Fruit fly (Drosophila melanogaster) whole organism, embryonic: ENCODE data around the gene CG6296.

Experiments used
- Aef1 ChIP-seq: fragments of 200-800 bp; sonication (Bioruptor generic); IDR thresholded peaks from 3 replicates; pipeline ENCODE4 v1.3.6; 2022; ENCODE audit warnings: missing biosample characterization, missing genetic modification characterization
- Antp ChIP-seq: fragments of 200-800 bp; sonication (Bioruptor generic); optimal IDR thresholded peaks from 3 replicates; lab custom pipeline; 2016; ENCODE audit warnings: missing biosample characterization, missing genetic modification characterization
- Blimp-1 ChIP-seq: fragments of 200-800 bp; sonication (Bioruptor generic); optimal IDR thresholded peaks from 3 replicates; lab custom pipeline; 2018; ENCODE audit warnings: missing biosample characterization, missing genetic modification characterization, mild to moderate bottlenecking, moderate library complexity, missing genetic modification reagents
- C15 ChIP-seq: fragments of 200-800 bp; sonication (Bioruptor generic); IDR thresholded peaks from 3 replicates; pipeline ENCODE4 v1.3.6; 2022; ENCODE audit warnings: missing biosample characterization, missing genetic modification characterization
- CG10462 ChIP-seq: fragments of 200-800 bp; sonication (Bioruptor generic); optimal IDR thresholded peaks from 2 replicates; lab custom pipeline; 2016; ENCODE audit warnings: missing biosample characterization, missing genetic modification characterization
- CG11093 ChIP-seq: fragments of 200-800 bp; sonication (Bioruptor generic); IDR thresholded peaks from 3 replicates; pipeline ENCODE4 v1.3.6; 2022; ENCODE audit warnings: missing biosample characterization, missing genetic modification characterization
- CG11504 ChIP-seq: fragments of 200-800 bp; sonication (Bioruptor generic); optimal IDR thresholded peaks from 3 replicates; lab custom pipeline; 2019; ENCODE audit warnings: missing biosample characterization, mild to moderate bottlenecking, missing genetic modification characterization, moderate library complexity
- CG16813 ChIP-seq: fragments of 200-800 bp; sonication (Bioruptor generic); IDR thresholded peaks from 3 replicates; pipeline ENCODE4 v1.3.6; 2022; ENCODE audit warnings: missing biosample characterization, missing genetic modification characterization; ENCODE audit not compliant: partially characterized antibody
- CG17359 ChIP-seq: fragments of 200-800 bp; sonication (Bioruptor generic); optimal IDR thresholded peaks from 3 replicates; lab custom pipeline; 2018; ENCODE audit warnings: missing biosample characterization, mild to moderate bottlenecking, missing genetic modification characterization, moderate library complexity
- CG17361 ChIP-seq: fragments of 200-800 bp; sonication (Bioruptor generic); IDR thresholded peaks from 3 replicates; pipeline ENCODE4 v1.3.6; 2022; ENCODE audit warnings: missing biosample characterization, missing genetic modification characterization
- CG2116 ChIP-seq: fragments of 200-800 bp; sonication (Bioruptor generic); optimal IDR thresholded peaks from 3 replicates; lab custom pipeline; 2018; ENCODE audit warnings: missing biosample characterization, mild to moderate bottlenecking, missing genetic modification characterization
- CG34224 ChIP-seq: fragments of 200-800 bp; sonication (Bioruptor generic); IDR thresholded peaks from 3 replicates; pipeline ENCODE4 v1.3.6; 2022; ENCODE audit warnings: missing biosample characterization, missing genetic modification characterization; ENCODE audit not compliant: partially characterized antibody
- CG4617 ChIP-seq: fragments of 200-800 bp; sonication (Bioruptor generic); optimal IDR thresholded peaks from 3 replicates; lab custom pipeline; 2016; ENCODE audit warnings: missing biosample characterization, missing genetic modification characterization, borderline replicate concordance
- CG4854 ChIP-seq: fragments of 200-800 bp; sonication (Bioruptor generic); optimal IDR thresholded peaks from 2 replicates; lab custom pipeline; 2016; ENCODE audit warnings: missing biosample characterization, missing genetic modification characterization, inconsistent platforms
- CG5953 ChIP-seq: fragments of 200-800 bp; sonication (Bioruptor generic); IDR thresholded peaks from 2 replicates; pipeline ENCODE4 v1.3.6; 2022; ENCODE audit warnings: missing biosample characterization, missing genetic modification characterization
- CG6272 ChIP-seq: fragments of 200-800 bp; sonication (Bioruptor generic); IDR thresholded peaks from 2 replicates; pipeline ENCODE4 v1.3.6; 2022; ENCODE audit warnings: missing biosample characterization, missing genetic modification characterization
- CG8478 ChIP-seq: fragments of >200 bp; optimal IDR thresholded peaks from 2 replicates; lab custom pipeline; 2018
- CG9727 ChIP-seq: fragments of 200-800 bp; sonication (Bioruptor generic); optimal IDR thresholded peaks from 3 replicates; lab custom pipeline; 2017; ENCODE audit warnings: missing biosample characterization, mild to moderate bottlenecking, missing genetic modification characterization
- CTCF ChIP-seq: fragments of 200-800 bp; sonication (Bioruptor generic); optimal IDR thresholded peaks from 2 replicates; lab custom pipeline; 2017; ENCODE audit warnings: missing biosample characterization, mild to moderate bottlenecking, missing genetic modification characterization, moderate library complexity
- Dbx ChIP-seq: fragments of 200-800 bp; sonication (Bioruptor generic); IDR thresholded peaks from 3 replicates; pipeline ENCODE4 v1.3.6; 2022; ENCODE audit warnings: missing biosample characterization, missing genetic modification characterization
- Dll ChIP-seq: fragments of 200-800 bp; sonication (Bioruptor generic); IDR thresholded peaks from 4 replicates; pipeline ENCODE4 v1.3.6; 2022; ENCODE audit warnings: missing biosample characterization, missing genetic modification characterization; ENCODE audit not compliant: partially characterized antibody
- Doc2 ChIP-seq: fragments of 200-800 bp; sonication (Bioruptor generic); IDR thresholded peaks from 2 replicates; pipeline ENCODE4 v1.3.6; 2022; ENCODE audit warnings: missing biosample characterization, missing genetic modification characterization
- Doc3 ChIP-seq: fragments of 200-800 bp; sonication (Bioruptor generic); IDR thresholded peaks from 3 replicates; pipeline ENCODE4 v1.3.6; 2022; ENCODE audit warnings: missing biosample characterization, missing genetic modification characterization; ENCODE audit not compliant: partially characterized antibody
- HLHmδ ChIP-seq: fragments of 200-800 bp; sonication (Bioruptor generic); optimal IDR thresholded peaks from 2 replicates; lab custom pipeline; 2018; ENCODE audit warnings: missing biosample characterization, mild to moderate bottlenecking, missing genetic modification characterization, moderate library complexity
- Hr78 ChIP-seq, 2 experiments: fragments of 200-800 bp in 1 of 2; fragments of >200 bp in 1 of 2; sonication (Bioruptor generic) in 1 of 2; optimal IDR thresholded peaks; 2 replicates each; lab custom pipeline; 2017 to 2019; ENCODE audit warnings: missing biosample characterization in 2 of 2, missing genetic modification characterization in 2 of 2, mild to moderate bottlenecking in 1 of 2, moderate library complexity in 1 of 2
- MBD-R2 ChIP-seq: fragments of 200-800 bp; sonication (Bioruptor generic); IDR thresholded peaks from 2 replicates; pipeline ENCODE4 v1.3.6; 2022; ENCODE audit warnings: missing biosample characterization, missing genetic modification characterization
- MTF-1 ChIP-seq: fragments of 200-800 bp; sonication (Bioruptor generic); optimal IDR thresholded peaks from 2 replicates; lab custom pipeline; 2018; ENCODE audit warnings: missing biosample characterization, mild to moderate bottlenecking, missing genetic modification characterization, borderline replicate concordance
- Med ChIP-seq: fragments of 200-800 bp; sonication (Bioruptor generic); peaks from one replicate; lab custom pipeline; 2016; ENCODE audit warnings: missing biosample characterization, missing genetic modification characterization, mild to moderate bottlenecking, inconsistent platforms, moderate library complexity
- PHDP ChIP-seq: fragments of 200-800 bp; sonication (Bioruptor generic); optimal IDR thresholded peaks from 3 replicates; lab custom pipeline; 2018; ENCODE audit warnings: missing biosample characterization, mild to moderate bottlenecking, missing genetic modification characterization, moderate library complexity
- Rx ChIP-seq: fragments of 200-800 bp; sonication (Bioruptor generic); IDR thresholded peaks from 2 replicates; pipeline ENCODE4 v1.3.6; 2022; ENCODE audit warnings: missing biosample characterization, missing genetic modification characterization
- Side ChIP-seq: fragments of 200-800 bp; sonication (Bioruptor generic); optimal IDR thresholded peaks from 2 replicates; lab custom pipeline; 2016; ENCODE audit warnings: missing biosample characterization, missing genetic modification characterization
- Tbp ChIP-seq: fragments of >200 bp; optimal IDR thresholded peaks from 2 replicates; lab custom pipeline; 2018; ENCODE audit warnings: missing biosample characterization, missing genetic modification characterization
- ab ChIP-seq: fragments of 200-800 bp; sonication (Bioruptor generic); optimal IDR thresholded peaks from 2 replicates; lab custom pipeline; 2016; ENCODE audit warnings: missing biosample characterization, missing genetic modification characterization
- ato ChIP-seq: fragments of 200-800 bp; sonication (Bioruptor generic); IDR thresholded peaks from 2 replicates; pipeline ENCODE4 v1.3.6; 2022; ENCODE audit warnings: missing biosample characterization, missing genetic modification characterization; ENCODE audit not compliant: partially characterized antibody
- bcd ChIP-seq: fragments of 200-800 bp; sonication (Bioruptor generic); optimal IDR thresholded peaks from 2 replicates; lab custom pipeline; 2017; ENCODE audit warnings: missing biosample characterization, mild to moderate bottlenecking, missing genetic modification characterization
- cas ChIP-seq: fragments of 200-800 bp; sonication (Bioruptor generic); IDR thresholded peaks from 2 replicates; pipeline ENCODE4 v1.3.6; 2022; ENCODE audit warnings: missing biosample characterization, missing genetic modification characterization
- cg ChIP-seq: fragments of 200-800 bp; sonication (Bioruptor generic); optimal IDR thresholded peaks from 3 replicates; lab custom pipeline; 2019; ENCODE audit warnings: missing biosample characterization, mild to moderate bottlenecking, missing genetic modification characterization, moderate library complexity
- cwo ChIP-seq: fragments of 200-800 bp; sonication (Bioruptor generic); optimal IDR thresholded peaks from 3 replicates; lab custom pipeline; 2017; ENCODE audit warnings: missing biosample characterization, missing genetic modification characterization, mild to moderate bottlenecking, moderate library complexity, missing genetic modification reagents
- dati ChIP-seq: fragments of 200-800 bp; sonication (Bioruptor generic); IDR thresholded peaks from 2 replicates; pipeline ENCODE4 v1.3.6; 2022; ENCODE audit warnings: missing biosample characterization, missing genetic modification characterization
- gcm2 ChIP-seq: fragments of 200-800 bp; sonication (Bioruptor generic); optimal IDR thresholded peaks from 2 replicates; lab custom pipeline; 2016; ENCODE audit warnings: missing biosample characterization, missing genetic modification characterization
- jumu ChIP-seq: fragments of 200-800 bp; sonication (Bioruptor generic); optimal IDR thresholded peaks from 3 replicates; lab custom pipeline; 2016; ENCODE audit warnings: missing biosample characterization, missing genetic modification characterization
- oc ChIP-seq: fragments of 200-800 bp; sonication (Bioruptor generic); optimal IDR thresholded peaks from 2 replicates; lab custom pipeline; 2018; ENCODE audit warnings: missing biosample characterization, mild to moderate bottlenecking, missing genetic modification characterization, moderate library complexity
- pb ChIP-seq: fragments of 200-800 bp; sonication (Bioruptor generic); optimal IDR thresholded peaks from 3 replicates; lab custom pipeline; 2016; ENCODE audit warnings: missing biosample characterization, missing genetic modification characterization
- ro ChIP-seq: fragments of 200-800 bp; sonication (Bioruptor generic); IDR thresholded peaks from 2 replicates; pipeline ENCODE4 v1.3.6; 2022; ENCODE audit warnings: missing biosample characterization, missing genetic modification characterization
- shn ChIP-seq: fragments of 200-800 bp; sonication (Bioruptor generic); optimal IDR thresholded peaks from 3 replicates; lab custom pipeline; 2016; ENCODE audit warnings: missing biosample characterization, missing genetic modification characterization
- sqz ChIP-seq: fragments of 200-800 bp; sonication (Bioruptor generic); optimal IDR thresholded peaks from 3 replicates; lab custom pipeline; 2018; ENCODE audit warnings: missing biosample characterization, mild to moderate bottlenecking, missing genetic modification characterization
- tap ChIP-seq: fragments of 200-800 bp; optimal IDR thresholded peaks from 3 replicates; lab custom pipeline; 2019; ENCODE audit warnings: missing biosample characterization, mild to moderate bottlenecking, missing genetic modification characterization, moderate library complexity
- tgo ChIP-seq: fragments of 200-800 bp; sonication (Bioruptor generic); IDR thresholded peaks from 3 replicates; pipeline ENCODE4 v1.3.6; 2022; ENCODE audit warnings: missing biosample characterization, missing genetic modification characterization
- vfl ChIP-seq: fragments of 200-800 bp; sonication (Bioruptor generic); optimal IDR thresholded peaks from 2 replicates; lab custom pipeline; 2016; ENCODE audit warnings: missing biosample characterization, missing genetic modification characterization
- z ChIP-seq: fragments of 200-800 bp; sonication (Bioruptor generic); IDR thresholded peaks from 3 replicates; pipeline ENCODE4 v1.3.6; 2022; ENCODE audit warnings: missing biosample characterization, missing genetic modification characterization
- zf30C ChIP-seq: fragments of 200-800 bp; sonication (Bioruptor generic); optimal IDR thresholded peaks from 3 replicates; lab custom pipeline; 2018; ENCODE audit warnings: missing biosample characterization, mild to moderate bottlenecking, missing genetic modification characterization

The CG6296 gene

dm6 chr3R:26956376-26957062, 48.8 kb downstream of the CG6296 start (continued):
- TF ChIP-seq tgo, result no peak
- no peak for TF ChIP-seq oc (tag; lab: Kevin White, UChicago)
- TF ChIP-seq CG4617 (GFP tag; lab: Kevin White, UChicago), result no peak
- TF ChIP-seq vfl, result no peak
- TF ChIP-seq ato, result no peak
- TF ChIP-seq cg (GFP tag; lab: Kevin White, UChicago), result no peak
- peak; percentile 12 for TF ChIP-seq sqz (GFP tag; lab: Kevin White, UChicago)
- TF ChIP-seq Tbp (GFP tag; lab: Kevin White, UChicago), result no peak
- TF ChIP-seq Dbx (GFP tag; lab: Robert Waterston, UW), result no peak
- TF ChIP-seq CG17361 (GFP tag; lab: Robert Waterston, UW), result 0 out of 3 replicates have a peak, but pooled peaks have one; percentile 18
- TF ChIP-seq CG4854 (GFP tag; lab: Kevin White, UChicago), result no peak
- TF ChIP-seq cwo (GFP tag; lab: Kevin White, UChicago), result no peak
- no peak for TF ChIP-seq Doc2 (GFP tag; lab: Robert Waterston, UW)
- no peak for TF ChIP-seq zf30C (GFP tag; lab: Kevin White, UChicago)
- TF ChIP-seq HLHmδ, result no peak
- no peak for TF ChIP-seq bcd (GFP tag; lab: Kevin White, UChicago)
- TF ChIP-seq Side (GFP tag; lab: Kevin White, UChicago), result no peak
- TF ChIP-seq C15 (GFP tag; lab: Robert Waterston, UW), result no peak
- peak; percentile 88 for TF ChIP-seq CTCF (GFP tag; lab: Kevin White, UChicago)
- TF ChIP-seq CG34224 (GFP tag; lab: Robert Waterston, UW), result no peak
- TF ChIP-seq Aef1, result 0 out of 3 replicates have a peak, but pooled peaks have one; percentile 14
- TF ChIP-seq Antp (GFP tag; lab: Kevin White, UChicago), result no peak
- TF ChIP-seq CG17359 (tag; lab: Kevin White, UChicago), result peak; percentile 2
- TF ChIP-seq pb (GFP tag; lab: Kevin White, UChicago), result peak; percentile 25
- no peak for TF ChIP-seq ro
- TF ChIP-seq jumu (GFP tag; lab: Kevin White, UChicago), result no peak
- no peak for TF ChIP-seq Blimp-1
- peak; percentile 16 for TF ChIP-seq CG11504
- no peak for TF ChIP-seq CG11093 (GFP tag; lab: Robert Waterston, UW)
- TF ChIP-seq gcm2, result no peak
- TF ChIP-seq CG6272 (GFP tag; lab: Robert Waterston, UW), result 0 out of 2 replicates have a peak, but pooled peaks have one; percentile 11
- no peak for TF ChIP-seq CG9727 (GFP tag; lab: Kevin White, UChicago)
- TF ChIP-seq CG16813, result no peak
- TF ChIP-seq MTF-1 (GFP tag; lab: Kevin White, UChicago), result no peak
- TF ChIP-seq shn (GFP tag; lab: Kevin White, UChicago), result no peak
- no peak for TF ChIP-seq z (GFP tag; lab: Robert Waterston, UW)
- no peak for TF ChIP-seq CG5953 (GFP tag; lab: Robert Waterston, UW)
- no peak for TF ChIP-seq PHDP
- no peak for TF ChIP-seq dati (GFP tag; lab: Robert Waterston, UW)
- TF ChIP-seq Rx (GFP tag; lab: Robert Waterston, UW), result no peak
- no peak for TF ChIP-seq CG2116 (GFP tag; lab: Kevin White, UChicago)
- no peak for TF ChIP-seq MBD-R2 (GFP tag; lab: Robert Waterston, UW)
- no peak for TF ChIP-seq Doc3
- TF ChIP-seq tap (tag; lab: Kevin White, UChicago), result no peak
- no peak for TF ChIP-seq ab (GFP tag; lab: Kevin White, UChicago)
- peak; percentile 69 for TF ChIP-seq Med (GFP tag; lab: Kevin White, UChicago)
- TF ChIP-seq CG10462 (GFP tag; lab: Kevin White, UChicago), result no peak
- TF ChIP-seq Dll (GFP tag; lab: Robert Waterston, UW), result no peak
- no peak for TF ChIP-seq CG8478 (lab: Kevin White, UChicago)
- no peak for TF ChIP-seq Hr78 (GFP tag; optimal IDR thresholded peaks at IDR 0.05; lab: Kevin White, UChicago)
- no peak; the same call in 1 of the 2 replicates for TF ChIP-seq cas (GFP tag; lab: Robert Waterston, UW)
